Worm (Caenorhabditis elegans): ENCODE measurements around the gene hch-1.

The hch-1 gene

DNA sequence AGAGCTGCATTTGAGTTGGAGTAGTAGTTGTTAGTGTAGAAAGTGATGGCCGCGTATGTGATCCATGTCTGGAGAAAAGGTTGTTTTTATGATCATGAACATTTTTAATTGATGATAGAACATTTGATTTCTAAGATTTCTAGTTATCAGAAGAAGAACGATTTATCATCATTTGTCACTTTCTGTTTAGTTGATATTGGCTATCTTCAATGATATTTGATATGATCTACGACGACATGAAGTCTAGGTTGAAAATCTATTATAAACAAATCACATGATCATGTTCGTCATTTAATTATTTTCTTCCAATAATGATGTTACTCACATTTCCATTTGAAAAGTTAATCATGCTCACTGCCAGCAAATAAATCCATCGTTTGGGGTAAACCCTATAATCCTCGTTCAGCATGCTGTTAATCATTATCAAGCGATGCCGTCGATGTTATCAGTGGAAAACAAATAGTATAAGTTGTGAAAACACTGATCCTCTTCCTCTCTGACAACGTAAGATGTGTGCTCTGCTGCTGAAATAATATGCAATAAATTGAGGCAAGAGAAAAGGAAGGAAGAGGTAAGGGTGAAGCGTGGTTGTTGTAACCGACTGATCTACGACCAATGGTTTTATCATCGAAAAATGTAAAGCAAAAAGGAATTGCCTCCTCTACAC lies 37.3 kb upstream of the hch-1 start:
- TF ChIP-seq cnd-1 (tag; optimal IDR thresholded peaks at IDR 0.05) (no peak), unc-62 (GFP tag; optimal IDR thresholded peaks at IDR 0.05) (peak; percentile 35)

DNA sequence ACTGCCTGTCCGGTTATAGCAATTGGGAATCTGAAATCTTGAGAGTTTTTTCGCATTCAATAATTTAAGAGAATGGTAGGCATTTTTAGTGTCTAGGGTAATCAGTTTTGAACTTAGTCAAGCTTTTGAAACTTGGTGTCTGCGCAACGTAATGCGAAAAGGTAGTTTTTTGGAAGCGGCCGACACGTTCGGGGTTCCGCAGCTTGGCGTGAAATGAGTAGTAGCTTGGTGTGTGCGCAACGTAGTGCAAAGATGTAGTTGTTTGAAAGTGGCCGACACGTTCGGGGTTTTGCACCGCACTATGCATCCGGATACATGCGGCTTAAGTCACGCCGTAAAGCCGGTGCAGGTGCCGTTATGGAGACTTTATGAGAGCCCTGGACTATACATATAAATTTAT lies 36.4 kb upstream of the hch-1 start:
- TF ChIP-seq cnd-1 (tag; optimal IDR thresholded peaks at IDR 0.05) (no peak), snpc-4 (tag; optimal IDR thresholded peaks at IDR 0.05) (no peak), ztf-11 (tag; optimal IDR thresholded peaks at IDR 0.05) (no peak), blmp-1 (tag; optimal IDR thresholded peaks at IDR 0.05) (no peak), zip-8 (tag; optimal IDR thresholded peaks at IDR 0.05) (no peak), M03D4.4 (tag; optimal IDR thresholded peaks at IDR 0.05) (no peak), nhr-28 (tag; optimal IDR thresholded peaks at IDR 0.05) (no peak), ceh-39 (tag; optimal IDR thresholded peaks at IDR 0.05) (no peak), drap-1 (GFP tag; optimal IDR thresholded peaks at IDR 0.05) (no peak)

DNA sequence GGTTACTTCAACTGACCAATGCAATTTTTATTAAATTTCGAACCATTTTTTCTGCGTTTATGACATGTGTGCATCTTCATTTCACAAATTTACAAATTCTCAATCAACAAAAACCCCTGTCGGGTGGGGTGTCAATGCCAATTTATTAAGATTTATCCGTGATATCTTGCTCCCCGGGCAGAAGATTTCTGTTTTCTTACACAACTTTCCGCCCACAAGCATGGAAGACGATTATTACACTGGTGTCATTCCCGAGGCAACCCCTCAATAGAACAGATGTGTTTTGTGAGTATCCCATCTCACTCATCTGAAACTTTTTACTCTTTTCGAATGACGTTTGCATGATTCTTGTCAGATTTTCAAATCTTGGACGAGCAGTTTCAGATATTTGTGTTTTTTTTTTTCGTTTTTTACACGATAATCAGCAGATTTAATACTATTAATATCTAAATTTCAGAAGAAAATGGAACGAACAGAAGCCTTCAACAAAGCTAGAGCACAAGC lies 32.1 kb upstream of the hch-1 start, which contains the start of gene F33C8.4:
Gene F33C8.4, plus strand, starts transcription at position 454 of the 504 bp plus-strand sequence.
- TF ChIP-seq lin-13 (tag; optimal IDR thresholded peaks at IDR 0.05) (no peak), ceh-43 (GFP tag; optimal IDR thresholded peaks at IDR 0.05) (no peak), lsy-2 (tag; optimal IDR thresholded peaks at IDR 0.05) (no peak), bed-3 (GFP tag; optimal IDR thresholded peaks at IDR 0.05) (no peak), lin-32 (GFP tag; optimal IDR thresholded peaks at IDR 0.05) (no peak), elt-1 (tag; optimal IDR thresholded peaks at IDR 0.05; ENCODE audit: borderline replicate concordance, insufficient read depth) (no peak), mls-2 (tag; optimal IDR thresholded peaks at IDR 0.05) (no peak), tbx-8 (GFP tag; optimal IDR thresholded peaks at IDR 0.05) (no peak), cnd-1 (tag; optimal IDR thresholded peaks at IDR 0.05) (no peak), drap-1 (GFP tag; optimal IDR thresholded peaks at IDR 0.05) (no peak), nhr-76 (tag; optimal IDR thresholded peaks at IDR 0.05) (no peak), snpc-4 (tag; optimal IDR thresholded peaks at IDR 0.05) (no peak), ceh-39 (tag; optimal IDR thresholded peaks at IDR 0.05) (no peak), M03D4.4 (tag; optimal IDR thresholded peaks at IDR 0.05) (no peak), unc-62 (GFP tag; optimal IDR thresholded peaks at IDR 0.05) (peak; percentile 53), mep-1 (tag; optimal IDR thresholded peaks at IDR 0.05) (no peak), hlh-1 (tag; optimal IDR thresholded peaks at IDR 0.05) (peak; percentile 45), ztf-11 (tag; optimal IDR thresholded peaks at IDR 0.05) (no peak), pha-4 (tag; optimal IDR thresholded peaks at IDR 0.05) (no peak), unc-120 (tag; optimal IDR thresholded peaks at IDR 0.05; ENCODE audit: poor library complexity, severe bottlenecking) (peak; percentile 36), mab-5 (tag; optimal IDR thresholded peaks at IDR 0.05) (no peak), ham-2 (GFP tag; optimal IDR thresholded peaks at IDR 0.05) (no peak), blmp-1 (tag; optimal IDR thresholded peaks at IDR 0.05) (no peak)

DNA sequence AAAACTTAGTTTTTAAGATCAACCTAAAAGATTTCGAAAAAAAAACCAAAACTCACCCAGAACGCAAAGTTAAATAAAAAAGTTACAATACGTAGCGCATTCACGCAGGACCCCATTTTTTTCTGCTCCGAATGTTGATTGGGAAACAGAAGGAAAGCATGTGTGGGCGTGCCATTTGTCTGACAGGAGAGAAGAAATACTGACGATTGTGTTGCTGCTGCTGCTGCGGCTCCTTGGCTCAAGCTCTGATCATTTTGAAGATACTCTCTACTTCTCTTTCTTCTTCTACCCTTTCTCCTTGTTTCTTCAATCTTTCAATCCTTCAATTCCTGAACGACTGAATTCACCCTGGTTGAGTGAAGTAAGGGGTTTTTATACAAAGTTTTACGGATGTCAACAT lies 29.5 kb upstream of the hch-1 start, which contains the start of gene tsp-8:
Gene tsp-8, minus strand, starts transcription at position 185 of the 400 bp plus-strand sequence.
- TF ChIP-seq hlh-1 (tag; optimal IDR thresholded peaks at IDR 0.05) (peak; percentile 54), flh-1 (GFP tag; optimal IDR thresholded peaks at IDR 0.05) (no peak), pha-4 (tag; optimal IDR thresholded peaks at IDR 0.05) (no peak), lin-13 (tag; optimal IDR thresholded peaks at IDR 0.05) (no peak), sptf-1 (tag; optimal IDR thresholded peaks at IDR 0.05) (no peak)

DNA sequence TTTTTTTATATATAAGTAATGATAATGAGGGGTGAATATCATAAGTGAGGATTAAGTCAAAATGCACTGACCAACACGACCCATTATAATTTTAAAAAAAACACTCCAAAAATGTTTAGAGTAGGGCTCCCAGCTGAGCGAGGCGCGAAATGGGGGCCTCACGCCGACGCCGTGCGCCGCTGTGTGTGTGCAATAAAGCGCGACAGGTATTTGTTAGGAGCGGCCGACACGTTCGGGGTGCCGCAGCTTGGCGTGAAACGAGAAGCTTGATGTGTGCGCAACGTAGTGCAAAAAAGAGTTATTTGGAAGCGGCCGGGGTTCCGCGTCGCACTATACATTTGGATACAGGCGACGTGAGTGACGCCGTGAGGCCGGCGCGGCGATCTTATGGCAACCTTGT lies 25.2 kb upstream of the hch-1 start:
- TF ChIP-seq nhr-76 (tag; optimal IDR thresholded peaks at IDR 0.05) (no peak), mls-2 (tag; optimal IDR thresholded peaks at IDR 0.05) (no peak), elt-1 (tag; optimal IDR thresholded peaks at IDR 0.05; ENCODE audit: borderline replicate concordance, insufficient read depth) (no peak), lin-13 (tag; optimal IDR thresholded peaks at IDR 0.05) (no peak), drap-1 (GFP tag; optimal IDR thresholded peaks at IDR 0.05) (no peak), nhr-12 (tag; optimal IDR thresholded peaks at IDR 0.05) (no peak), zip-8 (tag; optimal IDR thresholded peaks at IDR 0.05) (no peak), blmp-1 (tag; optimal IDR thresholded peaks at IDR 0.05) (no peak), cnd-1 (tag; optimal IDR thresholded peaks at IDR 0.05) (no peak), ham-2 (GFP tag; optimal IDR thresholded peaks at IDR 0.05) (no peak), ceh-83 (GFP tag; optimal IDR thresholded peaks at IDR 0.05) (no peak), ces-1 (GFP tag; optimal IDR thresholded peaks at IDR 0.05) (no peak), hlh-1 (tag; optimal IDR thresholded peaks at IDR 0.05) (no peak), unc-62 (GFP tag; optimal IDR thresholded peaks at IDR 0.05) (no peak), flh-1 (GFP tag; optimal IDR thresholded peaks at IDR 0.05) (no peak), tbx-8 (GFP tag; optimal IDR thresholded peaks at IDR 0.05) (no peak), M03D4.4 (tag; optimal IDR thresholded peaks at IDR 0.05) (no peak), snpc-4 (tag; optimal IDR thresholded peaks at IDR 0.05) (no peak), unc-120 (tag; optimal IDR thresholded peaks at IDR 0.05; ENCODE audit: poor library complexity, severe bottlenecking) (no peak), lin-32 (GFP tag; optimal IDR thresholded peaks at IDR 0.05) (no peak)

Data from whole organism, mixed stage, embryonic.